Worm (Caenorhabditis elegans): ENCODE measurements around the gene clec-137.

Gene clec-137

ce11 chrII:4603035-4603434, 14.9 kb downstream of the clec-137 start, which contains the start of gene F35D11.4:
Gene F35D11.4, plus strand, starts transcription at chrII:4603427.
- TF ChIP-seq chd-7 (tag; optimal IDR thresholded peaks at IDR 0.05) (no peak), B0019.2 (GFP tag; conservative IDR thresholded peaks at IDR 0.05) (no peak; the same call in 1 of the 2 replicates), ceh-100 (GFP tag; IDR thresholded peaks at IDR 0.05) (peak; percentile 39; the same call in 1 of the 2 replicates), Y53G8AR.9 (GFP tag; conservative IDR thresholded peaks at IDR 0.05) (0 out of 2 replicates have a peak, but pooled peaks have one; percentile 22), F10E7.11 (tag; optimal IDR thresholded peaks at IDR 0.05) (no peak), snpc-1.3 (tag; optimal IDR thresholded peaks at IDR 0.05; ENCODE audit: insufficient read depth) (peak; percentile 2), F57A8.1 (GFP tag; optimal IDR thresholded peaks at IDR 0.05) (no peak), B0336.3 (GFP tag; IDR thresholded peaks at IDR 0.05) (peak; percentile 47; the same call in 1 of the 2 replicates), ztf-28 (GFP tag; IDR thresholded peaks at IDR 0.05) (peak; percentile 26; the same call in 1 of the 2 replicates), fkh-3 (tag; optimal IDR thresholded peaks at IDR 0.05) (no peak), zim-3 (tag; optimal IDR thresholded peaks at IDR 0.05) (no peak), unc-130 (GFP tag; optimal IDR thresholded peaks at IDR 0.05) (peak; percentile 86), ccch-3 (GFP tag; optimal IDR thresholded peaks at IDR 0.05) (no peak), F33H1.4 (GFP tag; IDR thresholded peaks at IDR 0.05) (peak; percentile 68), D2030.7 (GFP tag; IDR thresholded peaks at IDR 0.05) (peak; percentile 72), lin-54 (GFP tag; optimal IDR thresholded peaks at IDR 0.05) (peak; percentile 88), akir-1 (GFP tag; optimal IDR thresholded peaks at IDR 0.05) (no peak), snpc-1.1 (tag; optimal IDR thresholded peaks at IDR 0.05; ENCODE audit: insufficient read depth) (no peak), C06A6.2 (GFP tag; conservative IDR thresholded peaks at IDR 0.05) (no peak), B0035.1 (tag; optimal IDR thresholded peaks at IDR 0.05) (no peak), athp-1 (tag; optimal IDR thresholded peaks at IDR 0.05) (peak; percentile 46), lin-40 (tag; optimal IDR thresholded peaks at IDR 0.05) (peak; percentile 51), attf-3 (GFP tag; conservative IDR thresholded peaks at IDR 0.05) (no peak; the same call in 1 of the 2 replicates), nhr-80 (tag; optimal IDR thresholded peaks at IDR 0.05) (peak; percentile 29), Y56A3A.18 (GFP tag; IDR thresholded peaks at IDR 0.05) (no peak), hrde-1 (tag; optimal IDR thresholded peaks at IDR 0.05; ENCODE audit: borderline replicate concordance) (no peak), F52B5.7 (tag; optimal IDR thresholded peaks at IDR 0.05) (no peak), F55B11.4 (tag; optimal IDR thresholded peaks at IDR 0.05; ENCODE audit: borderline replicate concordance, insufficient read depth) (no peak), rpc-1 (optimal IDR thresholded peaks at IDR 0.05) (no peak), rpc-1 (tag; optimal IDR thresholded peaks at IDR 0.05) (no peak), ztf-3 (GFP tag; optimal IDR thresholded peaks at IDR 0.05) (no peak), mcd-1 (GFP tag; IDR thresholded peaks at IDR 0.05) (peak; percentile 75), aptf-2 (GFP tag; conservative IDR thresholded peaks at IDR 0.05) (peak; percentile 88), atf-7 (tag; optimal IDR thresholded peaks at IDR 0.05) (peak; percentile 37), xnd-1 (tag; optimal IDR thresholded peaks at IDR 0.05) (peak; percentile 64), efl-1 (GFP tag; optimal IDR thresholded peaks at IDR 0.05) (peak; percentile 77), aptf-3 (GFP tag; IDR thresholded peaks at IDR 0.05) (no peak), cebp-1 (GFP tag; IDR thresholded peaks at IDR 0.05) (no peak), cebp-1 (tag; optimal IDR thresholded peaks at IDR 0.05) (peak; percentile 50), Y95B8A.8 (GFP tag; IDR thresholded peaks at IDR 0.05) (no peak), die-1 (tag; optimal IDR thresholded peaks at IDR 0.05) (no peak), lin-35 (GFP tag; optimal IDR thresholded peaks at IDR 0.05) (peak in 2 of 3 experiments; percentile 23 to 80), cebp-2 (GFP tag; IDR thresholded peaks at IDR 0.05) (no peak), nfya-2 (GFP tag; IDR thresholded peaks at IDR 0.05) (no peak), hsf-1 (GFP tag; IDR thresholded peaks at IDR 0.05) (no peak), snpc-4 (GFP tag; optimal IDR thresholded peaks at IDR 0.05) (no peak), snpc-4 (tag; optimal IDR thresholded peaks at IDR 0.05) (peak in 3 of 4 experiments; percentile 10 to 52 (median 27)), let-526 (GFP tag; IDR thresholded peaks at IDR 0.05) (0 out of 2 replicates have a peak, but pooled peaks have one; percentile 64), lir-1 (GFP tag; conservative IDR thresholded peaks at IDR 0.05) (0 out of 2 replicates have a peak, but pooled peaks have one; percentile 51)
